Worm (Caenorhabditis elegans) whole organism, L1 larva: ENCODE data around the gene nucl-1.
A peak's percentile ranks its signal among the peaks of the same experiment; 100 is the strongest.

Experiments used
- F16B12.6 ChIP-seq: fragments of 150-350 bp; optimal IDR thresholded peaks from 2 replicates; lab custom pipeline; 2014; ENCODE audit warnings: missing biosample characterization, missing genetic modification characterization
- aly-2 ChIP-seq: fragments of 150-350 bp; optimal IDR thresholded peaks from 2 replicates; lab custom pipeline; 2014; ENCODE audit warnings: missing biosample characterization, missing genetic modification characterization
- blmp-1 ChIP-seq: fragments of 150-350 bp; optimal IDR thresholded peaks from 2 replicates; lab custom pipeline; 2014; ENCODE audit warnings: missing biosample characterization, missing genetic modification characterization
- ceh-63 ChIP-seq: fragments of 200-800 bp; sonication (Bioruptor generic); optimal IDR thresholded peaks from 2 replicates; lab custom pipeline; 2018; ENCODE audit warnings: mild to moderate bottlenecking, missing genetic modification characterization, missing compliant biosample characterization
- ceh-88 ChIP-seq: fragments of 200-800 bp; sonication (Bioruptor generic); IDR thresholded peaks from 2 replicates; pipeline ENCODE4 v1.3.6; 2022; ENCODE audit warnings: missing genetic modification characterization, missing compliant biosample characterization
- ceh-90 ChIP-seq: sonication (generic microtip); optimal IDR thresholded peaks from 2 replicates; lab custom pipeline; 2016; ENCODE audit warnings: missing genetic modification characterization, missing compliant biosample characterization
- ces-1 ChIP-seq: fragments of 150-350 bp; optimal IDR thresholded peaks from 2 replicates; lab custom pipeline; 2014; ENCODE audit warnings: missing biosample characterization, missing genetic modification reagents, missing genetic modification characterization
- dpl-1 ChIP-seq, 3 experiments: fragments of 150-350 bp in 2 of 3; sonication (generic microtip) in 1 of 3; optimal IDR thresholded peaks; 2 replicates each; lab custom pipeline; 2014 to 2017; ENCODE audit warnings: missing biosample characterization in 3 of 3, missing genetic modification characterization in 3 of 3, missing genetic modification reagents in 3 of 3
- efl-1 ChIP-seq, 4 experiments: fragments of 150-350 bp; optimal IDR thresholded peaks in 3 of 4; peaks in 1 of 4; 1 replicate in 1 of 4; 2 replicates in 3 of 4; lab custom pipeline; 2014; ENCODE audit warnings: missing biosample characterization in 2 of 4, missing genetic modification characterization in 2 of 4, missing genetic modification reagents in 2 of 4
- efl-3 ChIP-seq: fragments of 200-800 bp; sonication (Bioruptor generic); optimal IDR thresholded peaks from 2 replicates; lab custom pipeline; 2018; ENCODE audit warnings: mild to moderate bottlenecking, missing genetic modification characterization, missing compliant biosample characterization
- egl-13 ChIP-seq: sonication (generic microtip); optimal IDR thresholded peaks from 2 replicates; lab custom pipeline; 2016; ENCODE audit warnings: missing genotype, missing genetic modification reagents, missing genetic modification characterization, missing compliant biosample characterization
- egl-27 ChIP-seq, 2 experiments: fragments of 150-350 bp in 1 of 2; sonication (generic microtip); optimal IDR thresholded peaks; 3 replicates each; lab custom pipeline; 2017 to 2018; ENCODE audit warnings: missing biosample characterization in 2 of 2, missing genetic modification characterization in 2 of 2, missing genetic modification reagents in 2 of 2
- elt-2 ChIP-seq: sonication (generic microtip); optimal IDR thresholded peaks from 2 replicates; lab custom pipeline; 2016; ENCODE audit warnings: missing genetic modification characterization, mild to moderate bottlenecking, inconsistent platforms, missing compliant biosample characterization, missing genetic modification reagents
- elt-3 ChIP-seq, 6 experiments: fragments of 150-350 bp in 1 of 6; sonication (generic microtip); optimal IDR thresholded peaks; 2 replicates each; lab custom pipeline; 2017 to 2018; ENCODE audit warnings: missing biosample characterization in 6 of 6, missing genetic modification characterization in 6 of 6, inconsistent platforms in 1 of 6
- fkh-10 ChIP-seq: sonication (generic microtip); optimal IDR thresholded peaks from 2 replicates; lab custom pipeline; 2017; ENCODE audit warnings: missing biosample characterization, missing genetic modification reagents, missing genetic modification characterization
- fkh-8 ChIP-seq: sonication (generic microtip); optimal IDR thresholded peaks from 2 replicates; lab custom pipeline; 2016; ENCODE audit warnings: mild to moderate bottlenecking, missing genetic modification characterization, missing compliant biosample characterization
- grh-1 ChIP-seq: fragments of 200-800 bp; sonication (Bioruptor generic); IDR thresholded peaks from 2 replicates; pipeline ENCODE4 v1.3.6; 2022; ENCODE audit warnings: missing genetic modification reagents, missing genetic modification characterization, missing compliant biosample characterization
- lin-13 ChIP-seq: fragments of 150-350 bp; optimal IDR thresholded peaks from 2 replicates; lab custom pipeline; 2014; ENCODE audit warnings: missing biosample characterization, missing genetic modification reagents, missing genetic modification characterization
- lin-15B ChIP-seq: fragments of 150-350 bp; sonication (generic microtip); optimal IDR thresholded peaks from 3 replicates; lab custom pipeline; 2014; ENCODE audit warnings: missing biosample characterization, missing genetic modification characterization
- lin-35 ChIP-seq, 2 experiments: fragments of 150-350 bp; optimal IDR thresholded peaks; 2 replicates each; lab custom pipeline; 2014; ENCODE audit warnings: missing biosample characterization in 2 of 2, missing genetic modification characterization in 2 of 2, missing genetic modification reagents in 2 of 2
- lin-39 ChIP-seq: fragments of 150-350 bp; optimal IDR thresholded peaks from 2 replicates; lab custom pipeline; 2014; ENCODE audit warnings: missing biosample characterization, missing genetic modification reagents, missing genetic modification characterization
- lir-3 ChIP-seq: sonication (generic microtip); optimal IDR thresholded peaks from 2 replicates; lab custom pipeline; 2016; ENCODE audit warnings: mild to moderate bottlenecking, missing genetic modification characterization, moderate library complexity, missing compliant biosample characterization; ENCODE audit not compliant: poor library complexity
- lsy-2 ChIP-seq, 2 experiments: fragments of 150-350 bp; optimal IDR thresholded peaks; 2 replicates each; lab custom pipeline; 2014; ENCODE audit warnings: missing biosample characterization in 2 of 2, missing genetic modification characterization in 2 of 2
- mep-1 ChIP-seq: fragments of 150-350 bp; optimal IDR thresholded peaks from 2 replicates; lab custom pipeline; 2014; ENCODE audit warnings: missing biosample characterization, missing genetic modification characterization
- nhr-11 ChIP-seq: fragments of 150-350 bp; optimal IDR thresholded peaks from 2 replicates; lab custom pipeline; 2014; ENCODE audit warnings: missing biosample characterization, missing genetic modification characterization
- nhr-19 ChIP-seq: fragments of 200-800 bp; sonication (Bioruptor generic); conservative IDR thresholded peaks from 2 replicates; pipeline ENCODE4 v1.3.6; 2022; ENCODE audit warnings: missing genetic modification characterization, missing compliant biosample characterization
- nhr-20 ChIP-seq: sonication (generic microtip); optimal IDR thresholded peaks from 2 replicates; lab custom pipeline; 2016; ENCODE audit warnings: mild to moderate bottlenecking, missing genetic modification characterization, missing compliant biosample characterization
- nhr-237 ChIP-seq: fragments of 150-350 bp; optimal IDR thresholded peaks from 2 replicates; lab custom pipeline; 2014; ENCODE audit warnings: missing biosample characterization, missing genetic modification characterization
- nhr-71 ChIP-seq: sonication (generic microtip); optimal IDR thresholded peaks from 2 replicates; lab custom pipeline; 2016; ENCODE audit warnings: mild to moderate bottlenecking, missing genetic modification characterization, moderate library complexity, missing compliant biosample characterization
- nhr-84 ChIP-seq: sonication (generic microtip); optimal IDR thresholded peaks from 2 replicates; lab custom pipeline; 2017; ENCODE audit warnings: missing biosample characterization, missing genetic modification characterization
- nhr-85 ChIP-seq: sonication (generic microtip); peaks from one replicate; lab custom pipeline; 2016; ENCODE audit warnings: missing genetic modification characterization, inconsistent platforms, missing compliant biosample characterization
- nhr-90 ChIP-seq: sonication (generic microtip); optimal IDR thresholded peaks from 2 replicates; lab custom pipeline; 2016; ENCODE audit warnings: mild to moderate bottlenecking, missing genetic modification characterization, missing compliant biosample characterization; ENCODE audit not compliant: poor library complexity
- pax-3 ChIP-seq: fragments of 200-800 bp; sonication (Bioruptor generic); optimal IDR thresholded peaks from 2 replicates; lab custom pipeline; 2018; ENCODE audit warnings: mild to moderate bottlenecking, missing genetic modification characterization, moderate library complexity, missing compliant biosample characterization
- rnt-1 ChIP-seq: sonication (generic microtip); optimal IDR thresholded peaks from 2 replicates; lab custom pipeline; 2016; ENCODE audit warnings: mild to moderate bottlenecking, missing genetic modification characterization, moderate library complexity, missing compliant biosample characterization
- skn-1 ChIP-seq: fragments of 150-350 bp; optimal IDR thresholded peaks from 2 replicates; lab custom pipeline; 2014; ENCODE audit warnings: missing biosample characterization, missing genetic modification characterization
- sox-4 ChIP-seq: sonication (generic microtip); optimal IDR thresholded peaks from 2 replicates; lab custom pipeline; 2016; ENCODE audit warnings: missing genetic modification characterization, missing compliant biosample characterization
- sptf-1 ChIP-seq: fragments of 150-350 bp; optimal IDR thresholded peaks from 2 replicates; lab custom pipeline; 2014; ENCODE audit warnings: missing biosample characterization, missing genetic modification characterization
- sup-37 ChIP-seq: fragments of 200-800 bp; sonication (Bioruptor generic); optimal IDR thresholded peaks from 2 replicates; lab custom pipeline; 2018; ENCODE audit warnings: mild to moderate bottlenecking, missing genetic modification characterization, missing compliant biosample characterization
- swsn-7 ChIP-seq: sonication (generic microtip); optimal IDR thresholded peaks from 2 replicates; lab custom pipeline; 2016; ENCODE audit warnings: missing genetic modification characterization, missing compliant biosample characterization
- tbx-2 ChIP-seq: sonication (generic microtip); optimal IDR thresholded peaks from 2 replicates; lab custom pipeline; 2016; ENCODE audit warnings: missing genetic modification characterization, missing compliant biosample characterization
- unc-130 ChIP-seq: fragments of 150-350 bp; optimal IDR thresholded peaks from 2 replicates; lab custom pipeline; 2017; ENCODE audit warnings: missing biosample characterization, missing genetic modification characterization, inconsistent platforms
- unc-86 ChIP-seq: sonication (generic microtip); optimal IDR thresholded peaks from 2 replicates; lab custom pipeline; 2016; ENCODE audit warnings: missing genetic modification characterization, missing compliant biosample characterization
- unc-98 ChIP-seq: fragments of 200-800 bp; sonication (Bioruptor generic); IDR thresholded peaks from 2 replicates; pipeline ENCODE4 v1.3.6; 2022; ENCODE audit warnings: missing genetic modification characterization, missing compliant biosample characterization
- vab-15 ChIP-seq: sonication (generic microtip); optimal IDR thresholded peaks from 2 replicates; lab custom pipeline; 2017; ENCODE audit warnings: missing genotype, mild to moderate bottlenecking, missing genetic modification characterization, missing compliant biosample characterization
- xbp-1 ChIP-seq: sonication (generic microtip); optimal IDR thresholded peaks from 2 replicates; lab custom pipeline; 2016; ENCODE audit warnings: missing genetic modification characterization, missing compliant biosample characterization
- zip-4 ChIP-seq: fragments of 200-800 bp; sonication (Bioruptor generic); optimal IDR thresholded peaks from 2 replicates; lab custom pipeline; 2018; ENCODE audit warnings: mild to moderate bottlenecking, missing genetic modification characterization, moderate library complexity, missing compliant biosample characterization
- ztf-11 ChIP-seq, 2 experiments: sonication (generic microtip); optimal IDR thresholded peaks; 2 replicates each; lab custom pipeline; 2016 to 2017; ENCODE audit warnings: missing genetic modification characterization in 2 of 2, missing biosample characterization in 1 of 2, missing compliant biosample characterization in 1 of 2
- ztf-4 ChIP-seq: fragments of 150-350 bp; optimal IDR thresholded peaks from 2 replicates; lab custom pipeline; 2014; ENCODE audit warnings: missing biosample characterization, missing genetic modification characterization

Gene nucl-1

ce11 chrIV:8289505-8289579 is at the start of gene nucl-1:
nucl-1 (minus strand) TSS chrIV:8289530.
- no peak for TF ChIP-seq xbp-1
- no peak for TF ChIP-seq ceh-88 (GFP tag; lab: Robert Waterston, UW)
- TF ChIP-seq skn-1 (tag; lab: Kevin White, UChicago) = no peak
- TF ChIP-seq ztf-11 (tag; optimal IDR thresholded peaks at IDR 0.05; lab: Kevin White, UChicago) = no peak
- TF ChIP-seq elt-2 = no peak
- TF ChIP-seq fkh-8 (tag; lab: Kevin White, UChicago) = no peak
- no peak for TF ChIP-seq unc-98 (GFP tag; lab: Robert Waterston, UW)
- no peak for TF ChIP-seq fkh-10 (GFP tag; lab: Kevin White, UChicago)
- no peak for TF ChIP-seq aly-2 (tag; lab: Kevin White, UChicago)
- TF ChIP-seq sup-37 (GFP tag; lab: Kevin White, UChicago) = no peak
- TF ChIP-seq efl-1 (optimal IDR thresholded peaks at IDR 0.05; lab: Kevin White, UChicago) = no peak
- TF ChIP-seq efl-1 (GFP tag; optimal IDR thresholded peaks at IDR 0.05 in 1 of 2; lab: Kevin White, UChicago) = no peak

ce11 chrIV:8333988-8334863 is 44.9 kb upstream of the nucl-1 start, which contains the start of gene his-32:
his-32 (plus strand) TSS chrIV:8334305.
- TF ChIP-seq lin-39 = peak; percentile 74
- no peak for TF ChIP-seq egl-27 (tag; optimal IDR thresholded peaks at IDR 0.05; lab: Kevin White, UChicago)
- TF ChIP-seq nhr-90 (tag; lab: Kevin White, UChicago) = peak; percentile 59
- peak; percentile 58 for TF ChIP-seq rnt-1 (tag; lab: Kevin White, UChicago)
- TF ChIP-seq swsn-7 = peak; percentile 79
- peak in 2 of 3 experiments; percentile 1 to 34 for TF ChIP-seq dpl-1 (GFP tag; optimal IDR thresholded peaks at IDR 0.05; lab: Kevin White, UChicago)
- peak; percentile 80 for TF ChIP-seq mep-1 (tag; lab: Kevin White, UChicago)
- TF ChIP-seq egl-13 (tag; lab: Kevin White, UChicago) = no peak
- peak; percentile 39 for TF ChIP-seq xbp-1
- no peak for TF ChIP-seq ceh-63 (GFP tag; lab: Kevin White, UChicago)
- no peak for TF ChIP-seq ceh-90 (tag; lab: Kevin White, UChicago)
- peak in 1 of 2 experiments; percentile 18 for TF ChIP-seq lin-35 (GFP tag; optimal IDR thresholded peaks at IDR 0.05; lab: Kevin White, UChicago)
- no peak for TF ChIP-seq nhr-11
- TF ChIP-seq grh-1 (GFP tag; lab: Robert Waterston, UW) = peak; percentile 21; the same call in 1 of the 2 replicates
- peak; percentile 59 for TF ChIP-seq nhr-20
- TF ChIP-seq fkh-8 (tag; lab: Kevin White, UChicago) = no peak
- TF ChIP-seq sox-4 = no peak
- TF ChIP-seq elt-3 (tag; optimal IDR thresholded peaks at IDR 0.05; lab: Kevin White, UChicago) = peak in 1 of 6 experiments; percentile 47
- TF ChIP-seq ces-1 = no peak
- peak; percentile 82 for TF ChIP-seq efl-3 (GFP tag; lab: Kevin White, UChicago)
- TF ChIP-seq lin-13 (GFP tag; lab: Kevin White, UChicago) = peak; percentile 55
- peak; percentile 38 for TF ChIP-seq tbx-2 (tag; lab: Kevin White, UChicago)
- TF ChIP-seq lir-3 (tag; lab: Kevin White, UChicago) = peak; percentile 56
- no peak for TF ChIP-seq fkh-10 (GFP tag; lab: Kevin White, UChicago)
- peak; percentile 81 for TF ChIP-seq nhr-85 (tag; lab: Kevin White, UChicago)
- TF ChIP-seq nhr-84 (tag; lab: Kevin White, UChicago) = no peak
- TF ChIP-seq sptf-1 (tag; lab: Kevin White, UChicago) = no peak
- peak; percentile 69 for TF ChIP-seq nhr-71
- TF ChIP-seq aly-2 (tag; lab: Kevin White, UChicago) = no peak
- peak; percentile 72 for TF ChIP-seq ztf-4
- no peak for TF ChIP-seq pax-3
- no peak for TF ChIP-seq vab-15 (tag; lab: Kevin White, UChicago)
- peak; percentile 60 to 97 for TF ChIP-seq ztf-11 (tag; optimal IDR thresholded peaks at IDR 0.05; lab: Kevin White, UChicago)
- no peak for TF ChIP-seq zip-4 (GFP tag; lab: Kevin White, UChicago)
- peak in 1 of 2 experiments; percentile 71 for TF ChIP-seq lsy-2 (tag; optimal IDR thresholded peaks at IDR 0.05; lab: Kevin White, UChicago)
- no peak for TF ChIP-seq nhr-237 (tag; lab: Kevin White, UChicago)
- TF ChIP-seq nhr-19 (GFP tag; lab: Robert Waterston, UW) = peak; percentile 16; the same call in 1 of the 2 replicates
- no peak for TF ChIP-seq F16B12.6
- peak; percentile 75 for TF ChIP-seq unc-86 (tag; lab: Kevin White, UChicago)
- TF ChIP-seq lin-15B (tag; lab: Kevin White, UChicago) = no peak
- TF ChIP-seq blmp-1 (tag; lab: Kevin White, UChicago) = peak; percentile 65
- no peak for TF ChIP-seq sup-37 (GFP tag; lab: Kevin White, UChicago)
- TF ChIP-seq unc-130 (tag; lab: Kevin White, UChicago) = no peak
